Worm (Caenorhabditis elegans) whole organism, L1 larva: Measurements from ENCODE around the gene unc-9.

Experiments used
- mdl-1 ChIP-seq, 2 experiments: fragments of 150-350 bp; optimal IDR thresholded peaks; 2 replicates each; lab custom pipeline; 2014 to 2017; ENCODE audit warnings: missing biosample characterization in 2 of 2, missing genetic modification characterization in 2 of 2, inconsistent platforms in 1 of 2
- vab-15 ChIP-seq: sonication (generic microtip); optimal IDR thresholded peaks from 2 replicates; lab custom pipeline; 2017; ENCODE audit warnings: missing genotype, mild to moderate bottlenecking, missing genetic modification characterization, missing compliant biosample characterization

DNA sequence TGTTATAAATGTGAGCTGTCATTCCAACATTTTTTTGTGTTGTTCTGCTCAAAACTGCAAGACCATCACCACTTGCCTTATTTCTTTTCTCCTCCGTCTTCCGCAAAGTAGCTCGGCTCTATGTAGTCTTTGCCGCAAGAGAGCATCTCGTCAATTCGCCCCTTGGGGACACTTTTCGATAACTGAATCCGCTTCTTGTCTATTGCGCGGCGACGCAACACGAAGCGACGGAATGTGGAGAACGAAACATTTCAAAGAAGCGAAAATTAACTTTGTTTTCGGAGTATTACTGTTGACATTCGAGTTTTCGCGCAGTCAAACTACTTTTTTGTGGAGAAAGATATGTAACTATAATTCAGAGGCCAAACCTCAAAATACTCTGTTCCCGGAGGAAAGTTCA lies 3.4 kb upstream of the unc-9 start:
- no peak for TF ChIP-seq mdl-1 (tag; optimal IDR thresholded peaks at IDR 0.05; lab: Kevin White, UChicago)
- TF ChIP-seq vab-15 (tag; lab: Kevin White, UChicago), result no peak
